Worm (Caenorhabditis elegans) whole organism, early embryonic: ENCODE measurements around the gene clec-37.

Source experiments
- B0310.2 ChIP-seq: sonication (generic microtip); optimal IDR thresholded peaks from 2 replicates; lab custom pipeline; 2016; ENCODE audit warnings: mild to moderate bottlenecking, missing genetic modification characterization, missing compliant biosample characterization
- F13C5.2 ChIP-seq: sonication (generic microtip); optimal IDR thresholded peaks from 2 replicates; lab custom pipeline; 2017; ENCODE audit warnings: mild to moderate bottlenecking, missing genetic modification characterization, inconsistent platforms, missing compliant biosample characterization
- aly-1 ChIP-seq: sonication (generic microtip); optimal IDR thresholded peaks from 2 replicates; lab custom pipeline; 2016; ENCODE audit warnings: missing genetic modification characterization, missing compliant biosample characterization
- ama-1 ChIP-seq: fragments of 150-350 bp; optimal IDR thresholded peaks from 2 replicates; lab custom pipeline; 2014
- ceh-13 ChIP-seq: fragments of 200-800 bp; sonication (Bioruptor generic); optimal IDR thresholded peaks from 2 replicates; lab custom pipeline; 2018; ENCODE audit warnings: mild to moderate bottlenecking, missing genetic modification characterization, missing compliant biosample characterization
- ceh-36 ChIP-seq: sonication (generic microtip); optimal IDR thresholded peaks from 2 replicates; lab custom pipeline; 2016; ENCODE audit warnings: missing genetic modification characterization, inconsistent platforms, missing compliant biosample characterization
- ets-7 ChIP-seq: sonication (generic microtip); optimal IDR thresholded peaks from 2 replicates; lab custom pipeline; 2016; ENCODE audit warnings: missing genotype, missing genetic modification characterization, missing compliant biosample characterization
- flt-1 ChIP-seq: fragments of 200-800 bp; sonication (Bioruptor generic); IDR thresholded peaks from 2 replicates; pipeline ENCODE4 v1.3.6; 2022; ENCODE audit warnings: missing genetic modification characterization, missing compliant biosample characterization
- hmbx-1 ChIP-seq: sonication (generic microtip); optimal IDR thresholded peaks from 2 replicates; lab custom pipeline; 2016; ENCODE audit warnings: mild to moderate bottlenecking, missing genetic modification characterization, missing compliant biosample characterization
- hmg-4 ChIP-seq: fragments of 200-800 bp; sonication (Bioruptor generic); optimal IDR thresholded peaks from 2 replicates; lab custom pipeline; 2018; ENCODE audit warnings: mild to moderate bottlenecking, missing genetic modification characterization, missing compliant biosample characterization
- hnd-1 ChIP-seq: sonication (generic microtip); optimal IDR thresholded peaks from 2 replicates; lab custom pipeline; 2016; ENCODE audit warnings: missing genetic modification characterization, missing compliant biosample characterization
- pes-1 ChIP-seq: fragments of 200-800 bp; sonication (Bioruptor generic); IDR thresholded peaks from 2 replicates; pipeline ENCODE4 v1.3.6; 2022; ENCODE audit warnings: missing genetic modification reagents, missing genetic modification characterization, missing compliant biosample characterization
- scrt-1 ChIP-seq: fragments of 200-800 bp; sonication (Bioruptor generic); IDR thresholded peaks from 2 replicates; pipeline ENCODE4 v1.3.6; 2022; ENCODE audit warnings: missing genetic modification characterization, missing compliant biosample characterization
- sea-1 ChIP-seq: fragments of 200-800 bp; sonication (Bioruptor generic); conservative IDR thresholded peaks from 2 replicates; pipeline ENCODE4 v1.3.6; 2022; ENCODE audit warnings: missing genetic modification characterization, missing compliant biosample characterization
- tbx-11 ChIP-seq: fragments of 200-800 bp; sonication (Bioruptor generic); IDR thresholded peaks from 2 replicates; pipeline ENCODE4 v1.3.6; 2022; ENCODE audit warnings: missing genetic modification characterization, missing compliant biosample characterization
- tbx-37 ChIP-seq: fragments of 200-800 bp; sonication (Bioruptor generic); conservative IDR thresholded peaks from 2 replicates; pipeline ENCODE4 v1.3.6; 2022; ENCODE audit warnings: missing genetic modification reagents, missing genetic modification characterization, missing compliant biosample characterization
- tra-4 ChIP-seq: sonication (generic microtip); optimal IDR thresholded peaks from 2 replicates; lab custom pipeline; 2017; ENCODE audit warnings: missing genetic modification characterization, missing compliant biosample characterization

clec-37 gene

ce11 chrV:16838435-16838834, 13.5 kb downstream of the clec-37 start:
- no peak for TF ChIP-seq tbx-11 (GFP tag; lab: Robert Waterston, UW)
- no peak for TF ChIP-seq pes-1 (GFP tag; lab: Robert Waterston, UW)
- TF ChIP-seq tra-4 (tag; lab: Kevin White, UChicago), result no peak
- no peak for TF ChIP-seq sea-1 (GFP tag; lab: Robert Waterston, UW)
- no peak for TF ChIP-seq scrt-1
- TF ChIP-seq hnd-1 (tag; lab: Kevin White, UChicago), result no peak
- no peak for TF ChIP-seq ceh-36
- TF ChIP-seq aly-1 (tag; lab: Kevin White, UChicago), result no peak
- no peak for TF ChIP-seq hmg-4 (GFP tag; lab: Kevin White, UChicago)
- TF ChIP-seq ama-1, result no peak
- no peak for TF ChIP-seq hmbx-1 (tag; lab: Kevin White, UChicago)

- no peak for TF ChIP-seq hmbx-1 (tag; lab: Kevin White, UChicago)
- TF ChIP-seq tbx-37 (GFP tag; lab: Robert Waterston, UW), result no peak
- no peak for TF ChIP-seq flt-1 (GFP tag; lab: Robert Waterston, UW)
- TF ChIP-seq pes-1 (GFP tag; lab: Robert Waterston, UW), result no peak
- no peak for TF ChIP-seq scrt-1
- TF ChIP-seq ceh-36, result no peak
- no peak for TF ChIP-seq sea-1 (GFP tag; lab: Robert Waterston, UW)
- TF ChIP-seq F13C5.2 (tag; lab: Kevin White, UChicago), result no peak
- TF ChIP-seq hmg-4 (GFP tag; lab: Kevin White, UChicago), result no peak
These were observed 15.8 kb downstream of the clec-37 start for ce11 chrV:16836100-16836499.

ce11 chrV:16834989-16835388, 16.9 kb downstream of the clec-37 start, which contains the start of gene tni-3:
tni-3 (minus strand) TSS chrV:16835128.
- no peak for TF ChIP-seq aly-1 (tag; lab: Kevin White, UChicago)
- no peak for TF ChIP-seq hnd-1 (tag; lab: Kevin White, UChicago)
- no peak for TF ChIP-seq tbx-37 (GFP tag; lab: Robert Waterston, UW)
- no peak for TF ChIP-seq F13C5.2 (tag; lab: Kevin White, UChicago)
- no peak for TF ChIP-seq hmg-4 (GFP tag; lab: Kevin White, UChicago)
- TF ChIP-seq ama-1, result no peak
- TF ChIP-seq pes-1 (GFP tag; lab: Robert Waterston, UW), result no peak
- no peak for TF ChIP-seq hmbx-1 (tag; lab: Kevin White, UChicago)
- TF ChIP-seq ceh-36, result no peak

ce11 chrV:16833672-16834071, 18.2 kb downstream of the clec-37 start:
- TF ChIP-seq ama-1, result no peak
- TF ChIP-seq F13C5.2 (tag; lab: Kevin White, UChicago), result no peak
- no peak for TF ChIP-seq B0310.2 (tag; lab: Kevin White, UChicago)
- no peak for TF ChIP-seq hnd-1 (tag; lab: Kevin White, UChicago)

ce11 chrV:16832865-16833264, 19.0 kb downstream of the clec-37 start, which contains the start of gene phy-3:
phy-3 (plus strand) TSS chrV:16833165.
- TF ChIP-seq hmg-4 (GFP tag; lab: Kevin White, UChicago) (no peak), sea-1 (GFP tag; lab: Robert Waterston, UW) (no peak), B0310.2 (tag; lab: Kevin White, UChicago) (no peak), flt-1 (GFP tag; lab: Robert Waterston, UW) (no peak), ceh-36 (no peak), aly-1 (tag; lab: Kevin White, UChicago) (no peak), scrt-1 (no peak), hmbx-1 (tag; lab: Kevin White, UChicago) (no peak), ceh-13 (no peak)

ce11 chrV:16831921-16832320, 20.0 kb downstream of the clec-37 start, which contains the start of gene srh-215:
srh-215 (minus strand) TSS chrV:16832021.
- TF ChIP-seq flt-1 (GFP tag; lab: Robert Waterston, UW) (no peak), ets-7 (no peak), sea-1 (GFP tag; lab: Robert Waterston, UW) (no peak)

ce11 chrV:16831310-16831709, 20.6 kb downstream of the clec-37 start:
- no peak for TF ChIP-seq aly-1 (tag; lab: Kevin White, UChicago)
- no peak for TF ChIP-seq hnd-1 (tag; lab: Kevin White, UChicago)
- no peak for TF ChIP-seq tbx-11 (GFP tag; lab: Robert Waterston, UW)
- no peak for TF ChIP-seq F13C5.2 (tag; lab: Kevin White, UChicago)
- no peak for TF ChIP-seq ama-1

- TF ChIP-seq ceh-36, result no peak
These were observed 22.5 kb downstream of the clec-37 start, which contains the start of gene srh-214 for ce11 chrV:16829396-16829795. srh-214 (minus strand) TSS chrV:16829755.

- no peak for TF ChIP-seq hmg-4 (GFP tag; lab: Kevin White, UChicago)
- TF ChIP-seq tbx-11 (GFP tag; lab: Robert Waterston, UW), result no peak
These were observed 24.4 kb downstream of the clec-37 start, which contains the start of gene srh-216 for ce11 chrV:16827485-16827884. srh-216 (minus strand) TSS chrV:16827585.
